Fruit fly (Drosophila melanogaster): Measurements from ENCODE around the gene CG9689.

CG9689 gene

DNA sequence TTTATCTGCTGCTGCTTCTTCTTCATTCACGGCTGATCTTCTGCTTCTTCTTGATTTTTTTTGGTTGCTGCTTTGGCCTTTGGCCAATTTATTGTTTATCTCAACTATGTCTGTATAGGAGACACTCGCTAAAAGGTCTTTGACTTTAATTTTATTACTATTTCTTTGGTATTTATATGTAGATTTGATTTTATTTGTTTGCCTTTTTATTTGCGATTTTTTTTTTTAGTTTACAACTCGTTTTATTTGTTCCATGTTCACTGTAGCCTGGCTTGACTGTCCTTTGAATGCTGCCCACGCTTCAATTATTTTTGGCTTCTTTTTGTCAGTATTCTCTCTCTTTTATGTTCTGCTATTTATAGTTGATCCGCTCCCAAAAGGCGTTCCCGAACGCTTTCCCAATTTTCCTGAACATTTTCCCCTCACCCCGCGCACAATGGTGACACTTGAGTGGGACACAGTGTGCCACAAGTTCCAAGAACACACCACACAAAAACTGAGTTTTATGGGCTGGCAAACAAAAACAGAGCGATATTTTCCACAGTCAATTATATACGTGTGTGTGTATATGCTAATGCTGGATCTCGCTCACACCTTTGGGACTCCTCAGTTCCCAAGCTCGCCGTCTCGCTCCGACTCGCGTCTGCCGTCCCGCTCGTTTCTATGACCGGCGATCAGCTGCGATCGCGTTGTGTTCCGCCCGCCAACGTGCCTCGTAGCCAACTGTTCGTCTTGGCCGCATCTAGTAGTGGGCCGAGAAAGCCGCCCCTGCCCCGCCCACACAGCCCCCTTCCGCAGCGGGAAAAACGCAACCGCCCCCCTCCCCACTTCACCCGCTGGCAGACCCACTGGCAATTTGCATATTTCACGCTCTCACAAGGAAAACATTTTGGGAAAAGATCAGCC is 5.6 kb upstream of the CG9689 start, which contains the start of gene CG15247 (continued):
- no peak for TF ChIP-seq Dp (GFP tag; optimal IDR thresholded peaks at IDR 0.05)
- TF ChIP-seq pan (optimal IDR thresholded peaks at IDR 0.05): no peak
- peak in 1 of 2 experiments; percentile 87 for TF ChIP-seq pan (GFP tag; optimal IDR thresholded peaks at IDR 0.05 in 1 of 2, IDR thresholded peaks at IDR 0.05 in 1 of 2)
- TF ChIP-seq Eip74EF (GFP tag; optimal IDR thresholded peaks at IDR 0.05): peak in 1 of 2 experiments; percentile 16
- peak; percentile 35; the same call in 1 of the 2 replicates for TF ChIP-seq rib (GFP tag; IDR thresholded peaks at IDR 0.05)
- TF ChIP-seq Dip3 (GFP tag; optimal IDR thresholded peaks at IDR 0.05): peak; percentile 71
- TF ChIP-seq CG34376 (GFP tag; optimal IDR thresholded peaks at IDR 0.05): no peak
- TF ChIP-seq sim (GFP tag; IDR thresholded peaks at IDR 0.05): peak; percentile 58; the same call in 1 of the 2 replicates
- peak; percentile 6 for TF ChIP-seq CG8290 (GFP tag; optimal IDR thresholded peaks at IDR 0.05)
- TF ChIP-seq CG8290 (tag; optimal IDR thresholded peaks at IDR 0.05): no peak
- TF ChIP-seq CG10462 (GFP tag; optimal IDR thresholded peaks at IDR 0.05): no peak
- TF ChIP-seq Max (GFP tag; optimal IDR thresholded peaks at IDR 0.05): peak; percentile 39
- no peak for TF ChIP-seq ac (GFP tag; optimal IDR thresholded peaks at IDR 0.05)
- TF ChIP-seq chm (GFP tag; IDR thresholded peaks at IDR 0.05): no peak; the same call in 1 of the 2 replicates
- TF ChIP-seq ERR (GFP tag; optimal IDR thresholded peaks at IDR 0.05): no peak
- TF ChIP-seq CG10366 (GFP tag; IDR thresholded peaks at IDR 0.05): peak; percentile 84
- TF ChIP-seq CG17186 (GFP tag; optimal IDR thresholded peaks at IDR 0.05): no peak
- TF ChIP-seq Opbp (GFP tag; IDR thresholded peaks at IDR 0.05; ENCODE audit: partially characterized antibody): no peak
- TF ChIP-seq CG15011 (GFP tag; optimal IDR thresholded peaks at IDR 0.05): peak; percentile 21
- peak; percentile 51 for TF ChIP-seq sqz (GFP tag; optimal IDR thresholded peaks at IDR 0.05)
- no peak for TF ChIP-seq YL-1 (GFP tag; optimal IDR thresholded peaks at IDR 0.05)
- peak; percentile 47; the same call in 1 of the 2 replicates for TF ChIP-seq CG43689 (GFP tag; IDR thresholded peaks at IDR 0.05)
- TF ChIP-seq CG31365 (tag; optimal IDR thresholded peaks at IDR 0.05): no peak
- TF ChIP-seq inv (GFP tag; IDR thresholded peaks at IDR 0.05; ENCODE audit: partially characterized antibody): no peak
- no peak for TF ChIP-seq h (optimal IDR thresholded peaks at IDR 0.05)
- peak; percentile 68 for TF ChIP-seq CG31441 (GFP tag; IDR thresholded peaks at IDR 0.05)
- peak; percentile 12 for TF ChIP-seq CG10431 (GFP tag; optimal IDR thresholded peaks at IDR 0.05)
- peak; percentile 60 for TF ChIP-seq CG18262 (tag; optimal IDR thresholded peaks at IDR 0.05)
- TF ChIP-seq CG6689 (GFP tag; IDR thresholded peaks at IDR 0.05): peak; percentile 76
- TF ChIP-seq Mrtf (GFP tag; IDR thresholded peaks at IDR 0.05): peak; percentile 73
- no peak for TF ChIP-seq run (tag; optimal IDR thresholded peaks at IDR 0.05)
- TF ChIP-seq ato (GFP tag; IDR thresholded peaks at IDR 0.05; ENCODE audit: partially characterized antibody): no peak
- TF ChIP-seq CG9876 (GFP tag; optimal IDR thresholded peaks at IDR 0.05): no peak
- TF ChIP-seq CG11695 (GFP tag; IDR thresholded peaks at IDR 0.05): peak; percentile 75; the same call in 2 of the 3 replicates
- peak; percentile 61 to 77 for TF ChIP-seq Pdp1 (GFP tag; optimal IDR thresholded peaks at IDR 0.05)
- no peak for TF ChIP-seq yki (optimal IDR thresholded peaks at IDR 0.05)
- TF ChIP-seq ham (GFP tag; IDR thresholded peaks at IDR 0.05): 0 out of 2 replicates have a peak, but pooled peaks have one; percentile 16
- no peak for TF ChIP-seq MESR4 (GFP tag; optimal IDR thresholded peaks at IDR 0.05)
- peak; percentile 24 for TF ChIP-seq CG3163 (GFP tag; optimal IDR thresholded peaks at IDR 0.05)
- peak; percentile 72 for TF ChIP-seq CG12391 (tag; optimal IDR thresholded peaks at IDR 0.05)
- TF ChIP-seq CG11398 (GFP tag; optimal IDR thresholded peaks at IDR 0.05): no peak
- TF ChIP-seq exex (tag; optimal IDR thresholded peaks at IDR 0.05): peak; percentile 17
- no peak for TF ChIP-seq zen2 (GFP tag; IDR thresholded peaks at IDR 0.05; ENCODE audit: partially characterized antibody)
- peak; percentile 82 for TF ChIP-seq lmd (GFP tag; IDR thresholded peaks at IDR 0.05)
- TF ChIP-seq NFAT (GFP tag; IDR thresholded peaks at IDR 0.05): peak; percentile 80
- TF ChIP-seq btn (GFP tag; optimal IDR thresholded peaks at IDR 0.05): no peak
- peak; percentile 25 for TF ChIP-seq CG2202 (tag; optimal IDR thresholded peaks at IDR 0.05)
- TF ChIP-seq stc (GFP tag; IDR thresholded peaks at IDR 0.05): peak; percentile 71
- peak; percentile 46 for TF ChIP-seq Asciz (GFP tag; optimal IDR thresholded peaks at IDR 0.05)
- TF ChIP-seq tgo (GFP tag; IDR thresholded peaks at IDR 0.05): peak; percentile 77
